Worm (Caenorhabditis elegans) whole organism, L4/young adult: Measurements from ENCODE around the gene ctsa-3.2.

ENCODE experiments used
- W03F9.2 ChIP-seq: fragments of 150-350 bp; optimal IDR thresholded peaks from 2 replicates; lab custom pipeline; 2014; ENCODE audit warnings: missing biosample characterization, missing genetic modification characterization
- dao-5 ChIP-seq: sonication (generic microtip); optimal IDR thresholded peaks from 2 replicates; lab custom pipeline; 2016; ENCODE audit warnings: missing genotype, missing genetic modification characterization, moderate library complexity, missing compliant biosample characterization
- him-1 ChIP-seq: sonication (generic microtip); optimal IDR thresholded peaks from 2 replicates; lab custom pipeline; 2016; ENCODE audit warnings: missing genotype, missing genetic modification reagents, missing genetic modification characterization, missing compliant biosample characterization

DNA sequence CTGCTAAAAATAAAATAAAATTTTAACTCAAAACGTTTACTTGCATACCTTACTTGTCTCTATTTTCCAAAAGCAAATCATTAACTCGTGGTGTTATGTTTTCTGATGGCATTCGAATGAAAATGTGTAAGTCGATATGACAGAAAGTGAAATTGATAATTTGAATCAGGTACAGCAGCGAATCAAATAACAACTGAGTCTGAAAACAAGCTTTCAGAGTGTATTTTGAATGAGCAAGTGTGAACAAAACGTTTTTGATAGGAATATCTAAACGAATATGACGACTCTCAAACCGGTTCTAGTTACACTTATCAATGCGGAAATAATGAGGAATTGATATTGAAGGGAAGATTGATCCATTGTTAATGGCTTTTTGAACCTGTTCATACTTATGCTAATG is 3.9 kb upstream of the ctsa-3.2 start, which contains the start of gene chil-7:
- TF ChIP-seq him-1, result no peak
- TF ChIP-seq dao-5 (tag; lab: Kevin White, UChicago), result no peak
- TF ChIP-seq W03F9.2 (tag; lab: Kevin White, UChicago), result no peak
